Worm (Caenorhabditis elegans) whole organism, L1 larva: Measurements from ENCODE around the gene pno-1.

Experiments
- C34B4.2 ChIP-seq: sonication (generic microtip); optimal IDR thresholded peaks from 2 replicates; lab custom pipeline; 2017; ENCODE audit warnings: mild to moderate bottlenecking, missing genetic modification characterization, missing compliant biosample characterization
- aha-1 ChIP-seq: fragments of 150-350 bp; optimal IDR thresholded peaks from 2 replicates; lab custom pipeline; 2014; ENCODE audit warnings: missing biosample characterization, missing genetic modification characterization
- aly-2 ChIP-seq: fragments of 150-350 bp; optimal IDR thresholded peaks from 2 replicates; lab custom pipeline; 2014; ENCODE audit warnings: missing biosample characterization, missing genetic modification characterization
- ama-1 ChIP-seq: fragments of 150-350 bp; optimal IDR thresholded peaks from 2 replicates; lab custom pipeline; 2014
- blmp-1 ChIP-seq: fragments of 150-350 bp; optimal IDR thresholded peaks from 2 replicates; lab custom pipeline; 2014; ENCODE audit warnings: missing biosample characterization, missing genetic modification characterization
- ceh-90 ChIP-seq: sonication (generic microtip); optimal IDR thresholded peaks from 2 replicates; lab custom pipeline; 2016; ENCODE audit warnings: missing genetic modification characterization, missing compliant biosample characterization
- ces-1 ChIP-seq: fragments of 150-350 bp; optimal IDR thresholded peaks from 2 replicates; lab custom pipeline; 2014; ENCODE audit warnings: missing biosample characterization, missing genetic modification reagents, missing genetic modification characterization
- dsc-1 ChIP-seq: sonication (generic microtip); optimal IDR thresholded peaks from 2 replicates; lab custom pipeline; 2016; ENCODE audit warnings: mild to moderate bottlenecking, missing genetic modification characterization, missing compliant biosample characterization
- efl-1 ChIP-seq, 4 experiments: fragments of 150-350 bp; optimal IDR thresholded peaks in 3 of 4; peaks in 1 of 4; 1 replicate in 1 of 4; 2 replicates in 3 of 4; lab custom pipeline; 2014; ENCODE audit warnings: missing biosample characterization in 2 of 4, missing genetic modification characterization in 2 of 4, missing genetic modification reagents in 2 of 4
- efl-3 ChIP-seq: fragments of 200-800 bp; sonication (Bioruptor generic); optimal IDR thresholded peaks from 2 replicates; lab custom pipeline; 2018; ENCODE audit warnings: mild to moderate bottlenecking, missing genetic modification characterization, missing compliant biosample characterization
- egl-27 ChIP-seq, 2 experiments: fragments of 150-350 bp in 1 of 2; sonication (generic microtip); optimal IDR thresholded peaks; 3 replicates each; lab custom pipeline; 2017 to 2018; ENCODE audit warnings: missing biosample characterization in 2 of 2, missing genetic modification characterization in 2 of 2, missing genetic modification reagents in 2 of 2
- elt-2 ChIP-seq: sonication (generic microtip); optimal IDR thresholded peaks from 2 replicates; lab custom pipeline; 2016; ENCODE audit warnings: missing genetic modification characterization, mild to moderate bottlenecking, inconsistent platforms, missing compliant biosample characterization, missing genetic modification reagents
- fkh-10 ChIP-seq: sonication (generic microtip); optimal IDR thresholded peaks from 2 replicates; lab custom pipeline; 2017; ENCODE audit warnings: missing biosample characterization, missing genetic modification reagents, missing genetic modification characterization
- hlh-17 ChIP-seq: fragments of 200-800 bp; sonication (Bioruptor generic); optimal IDR thresholded peaks from 2 replicates; lab custom pipeline; 2018; ENCODE audit warnings: missing genetic modification characterization, mild to moderate bottlenecking, missing compliant biosample characterization, moderate library complexity, borderline replicate concordance
- lin-14 ChIP-seq: fragments of 200-800 bp; sonication (Bioruptor generic); optimal IDR thresholded peaks from 2 replicates; lab custom pipeline; 2018; ENCODE audit warnings: mild to moderate bottlenecking, missing genetic modification characterization, moderate library complexity, missing compliant biosample characterization
- lsy-2 ChIP-seq, 2 experiments: fragments of 150-350 bp; optimal IDR thresholded peaks; 2 replicates each; lab custom pipeline; 2014; ENCODE audit warnings: missing biosample characterization in 2 of 2, missing genetic modification characterization in 2 of 2
- mab-9 ChIP-seq: fragments of 200-800 bp; sonication (Bioruptor generic); IDR thresholded peaks from 2 replicates; pipeline ENCODE4 v1.3.6; 2022; ENCODE audit warnings: missing genetic modification reagents, missing genetic modification characterization, missing compliant biosample characterization
- mdl-1 ChIP-seq, 2 experiments: fragments of 150-350 bp; optimal IDR thresholded peaks; 2 replicates each; lab custom pipeline; 2014 to 2017; ENCODE audit warnings: missing biosample characterization in 2 of 2, missing genetic modification characterization in 2 of 2, inconsistent platforms in 1 of 2
- nhr-12 ChIP-seq: sonication (generic microtip); optimal IDR thresholded peaks from 2 replicates; lab custom pipeline; 2017; ENCODE audit warnings: missing biosample characterization, missing genetic modification characterization
- nhr-19 ChIP-seq: fragments of 200-800 bp; sonication (Bioruptor generic); conservative IDR thresholded peaks from 2 replicates; pipeline ENCODE4 v1.3.6; 2022; ENCODE audit warnings: missing genetic modification characterization, missing compliant biosample characterization
- nhr-47 ChIP-seq: sonication (generic microtip); optimal IDR thresholded peaks from 2 replicates; lab custom pipeline; 2016; ENCODE audit warnings: mild to moderate bottlenecking, missing genetic modification characterization, moderate library complexity, missing compliant biosample characterization
- nhr-71 ChIP-seq: sonication (generic microtip); optimal IDR thresholded peaks from 2 replicates; lab custom pipeline; 2016; ENCODE audit warnings: mild to moderate bottlenecking, missing genetic modification characterization, moderate library complexity, missing compliant biosample characterization
- pag-3 ChIP-seq: sonication (generic microtip); optimal IDR thresholded peaks from 2 replicates; lab custom pipeline; 2017; ENCODE audit warnings: missing genetic modification characterization, mild to moderate bottlenecking, missing compliant biosample characterization, antibody characterized with exemption, borderline replicate concordance; ENCODE audit not compliant: insufficient read depth
- pqm-1 ChIP-seq: sonication (generic microtip); optimal IDR thresholded peaks from 3 replicates; lab custom pipeline; 2017; ENCODE audit warnings: missing biosample characterization, missing genetic modification characterization
- rnt-1 ChIP-seq: sonication (generic microtip); optimal IDR thresholded peaks from 2 replicates; lab custom pipeline; 2016; ENCODE audit warnings: mild to moderate bottlenecking, missing genetic modification characterization, moderate library complexity, missing compliant biosample characterization
- skn-1 ChIP-seq: fragments of 150-350 bp; optimal IDR thresholded peaks from 2 replicates; lab custom pipeline; 2014; ENCODE audit warnings: missing biosample characterization, missing genetic modification characterization
- snu-23 ChIP-seq: sonication (generic microtip); optimal IDR thresholded peaks from 2 replicates; lab custom pipeline; 2016; ENCODE audit warnings: missing genetic modification characterization, missing compliant biosample characterization
- unc-62 ChIP-seq: fragments of 150-350 bp; optimal IDR thresholded peaks from 2 replicates; lab custom pipeline; 2014; ENCODE audit warnings: missing biosample characterization, missing genetic modification reagents, missing genetic modification characterization

Gene pno-1

ce11 chrII:9728506-9728905, 14.2 kb downstream of the pno-1 start:
- TF ChIP-seq nhr-12 (tag; lab: Kevin White, UChicago) (no peak), fkh-10 (GFP tag; lab: Kevin White, UChicago) (peak; percentile 92), unc-62 (GFP tag; lab: Kevin White, UChicago) (no peak), lin-14 (GFP tag; lab: Kevin White, UChicago) (peak; percentile 19)

DNA sequence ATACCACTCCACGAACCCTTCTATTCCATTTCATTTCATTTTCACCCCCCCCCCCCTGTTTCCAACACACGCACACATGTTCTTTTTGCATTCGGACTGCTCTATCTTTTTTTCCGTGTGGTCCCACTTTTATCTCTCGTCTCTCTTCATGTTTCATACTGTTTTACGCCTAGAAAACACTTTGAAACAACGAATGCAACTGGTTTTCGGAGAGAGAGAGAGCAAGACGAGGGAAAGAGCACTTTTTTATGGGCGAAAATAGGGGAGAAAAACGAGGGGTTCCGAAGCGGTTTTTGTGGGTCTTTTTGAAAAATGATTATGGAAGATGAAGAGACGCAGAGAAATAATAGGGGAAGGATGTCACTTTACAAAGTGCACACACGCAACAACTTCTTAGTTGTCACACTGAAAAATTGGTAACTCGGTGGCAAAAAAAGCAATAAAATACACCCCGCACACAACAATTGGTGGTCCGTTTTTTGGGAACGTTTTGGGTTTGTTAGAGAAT, 15.4 kb downstream of the pno-1 start:
- TF ChIP-seq lsy-2 (tag; optimal IDR thresholded peaks at IDR 0.05; lab: Kevin White, UChicago) (peak in 1 of 2 experiments; percentile 8), mdl-1 (tag; optimal IDR thresholded peaks at IDR 0.05; lab: Kevin White, UChicago) (no peak), aly-2 (tag; lab: Kevin White, UChicago) (no peak), snu-23 (GFP tag; lab: Kevin White, UChicago) (no peak), egl-27 (tag; optimal IDR thresholded peaks at IDR 0.05; lab: Kevin White, UChicago) (no peak), ama-1 (lab: Kevin White, UChicago) (no peak), rnt-1 (tag; lab: Kevin White, UChicago) (peak; percentile 55), efl-1 (optimal IDR thresholded peaks at IDR 0.05; lab: Kevin White, UChicago) (no peak), efl-1 (GFP tag; optimal IDR thresholded peaks at IDR 0.05 in 1 of 2; lab: Kevin White, UChicago) (no peak), dsc-1 (tag; lab: Kevin White, UChicago) (peak; percentile 64), aha-1 (tag; lab: Kevin White, UChicago) (no peak), lin-14 (GFP tag; lab: Kevin White, UChicago) (peak; percentile 81), pag-3 (tag; lab: Kevin White, UChicago) (no peak)

- TF ChIP-seq blmp-1 (tag; lab: Kevin White, UChicago), result peak; percentile 84
- TF ChIP-seq mab-9 (GFP tag; lab: Robert Waterston, UW), result no peak
- no peak for TF ChIP-seq ceh-90 (tag; lab: Kevin White, UChicago)
These were observed 17.6 kb downstream of the pno-1 start for ce11 chrII:9725056-9725455.

- TF ChIP-seq skn-1 (tag; lab: Kevin White, UChicago), result no peak
- TF ChIP-seq unc-62 (GFP tag; lab: Kevin White, UChicago), result no peak
- TF ChIP-seq ces-1 (GFP tag; lab: Kevin White, UChicago), result no peak
- TF ChIP-seq C34B4.2, result no peak
- no peak for TF ChIP-seq elt-2 (tag; lab: Kevin White, UChicago)
- no peak for TF ChIP-seq pqm-1
- TF ChIP-seq hlh-17 (GFP tag; lab: Kevin White, UChicago), result no peak
- no peak for TF ChIP-seq lin-14 (GFP tag; lab: Kevin White, UChicago)
- no peak for TF ChIP-seq pag-3 (tag; lab: Kevin White, UChicago)
- TF ChIP-seq efl-3 (GFP tag; lab: Kevin White, UChicago), result no peak
- no peak for TF ChIP-seq ceh-90 (tag; lab: Kevin White, UChicago)
- no peak for TF ChIP-seq aly-2 (tag; lab: Kevin White, UChicago)
These were observed 18.2 kb downstream of the pno-1 start, which contains the start of gene cutl-2 for ce11 chrII:9724464-9724863. cutl-2 (minus strand) TSS chrII:9724673.

DNA sequence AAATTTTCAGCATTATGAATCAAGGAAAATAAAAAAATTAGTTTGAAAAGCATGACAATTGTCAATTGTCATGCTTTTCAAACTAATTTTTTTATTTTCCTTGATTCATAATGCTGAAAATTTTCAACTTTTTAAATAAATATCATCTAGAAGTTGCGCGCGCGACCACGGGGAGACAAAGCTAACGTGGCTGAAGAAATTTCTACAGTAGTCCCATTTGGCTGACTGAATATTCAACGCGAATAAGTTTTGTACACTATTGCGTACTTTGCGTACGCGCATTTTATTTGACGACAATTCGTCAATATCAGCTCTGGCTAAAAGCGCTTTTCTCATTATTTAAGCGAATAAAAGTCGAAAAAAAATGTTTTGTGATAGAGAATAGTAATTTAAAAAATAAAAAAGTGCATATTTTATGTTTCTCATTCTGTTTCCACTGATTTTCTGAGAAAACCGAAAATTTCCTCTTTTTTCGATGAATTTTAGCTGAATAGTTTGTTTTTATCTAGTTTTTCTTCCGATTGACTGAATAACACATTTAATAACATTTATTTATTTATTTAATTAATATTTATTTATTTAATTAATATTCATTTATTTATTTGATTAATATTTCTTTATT, 23.9 kb downstream of the pno-1 start, which contains the start of gene Y53C12A.11:
Gene Y53C12A.11 (minus strand): TSS at position 68 of the 622 bp plus-strand sequence.
- peak; percentile 13 to 39 for TF ChIP-seq efl-1 (optimal IDR thresholded peaks at IDR 0.05; lab: Kevin White, UChicago)
- peak in 1 of 2 experiments; percentile 70 for TF ChIP-seq efl-1 (GFP tag; optimal IDR thresholded peaks at IDR 0.05 in 1 of 2; lab: Kevin White, UChicago)
- peak; percentile 41 for TF ChIP-seq nhr-19 (GFP tag; lab: Robert Waterston, UW)
- TF ChIP-seq nhr-47 (tag; lab: Kevin White, UChicago), result peak; percentile 5
- peak; percentile 26 for TF ChIP-seq nhr-71 (tag; lab: Kevin White, UChicago)
- peak in 1 of 2 experiments; percentile 52 for TF ChIP-seq lsy-2 (tag; optimal IDR thresholded peaks at IDR 0.05; lab: Kevin White, UChicago)
